Worm (Caenorhabditis elegans) whole organism, young adult: Measurements from ENCODE around the gene T07C4.3.

Source experiments
- B0336.3 ChIP-seq: fragments of 200-800 bp; sonication (Bioruptor generic); IDR thresholded peaks from 2 replicates; pipeline ENCODE4 v1.3.6; 2022; ENCODE audit warnings: missing genetic modification characterization, missing compliant biosample characterization
- C17E4.6 ChIP-seq: fragments of 200-800 bp; sonication (Bioruptor generic); IDR thresholded peaks from 2 replicates; pipeline ENCODE4 v1.3.6; 2022; ENCODE audit warnings: missing genetic modification reagents, missing genetic modification characterization, missing compliant biosample characterization
- F10E7.11 ChIP-seq: sonication (generic microtip); optimal IDR thresholded peaks from 2 replicates; lab custom pipeline; 2017; ENCODE audit warnings: mild to moderate bottlenecking, missing genetic modification characterization, moderate library complexity, missing compliant biosample characterization
- F33H1.4 ChIP-seq: fragments of 200-800 bp; sonication (Bioruptor generic); IDR thresholded peaks from 2 replicates; pipeline ENCODE4 v1.3.6; 2022; ENCODE audit warnings: missing genetic modification reagents, missing genetic modification characterization, missing compliant biosample characterization
- F52B5.7 ChIP-seq: sonication (generic microtip); optimal IDR thresholded peaks from 2 replicates; lab custom pipeline; 2016; ENCODE audit warnings: mild to moderate bottlenecking, missing genetic modification characterization, missing compliant biosample characterization
- F55B11.4 ChIP-seq: sonication (generic microtip); optimal IDR thresholded peaks from 2 replicates; lab custom pipeline; 2016; ENCODE audit warnings: missing compliant biosample characterization, missing genetic modification characterization, borderline replicate concordance; ENCODE audit not compliant: insufficient read depth
- Y53G8AR.9 ChIP-seq: fragments of 200-800 bp; sonication (Bioruptor generic); conservative IDR thresholded peaks from 2 replicates; pipeline ENCODE4 v1.3.6; 2022; ENCODE audit warnings: missing genetic modification reagents, missing genetic modification characterization, missing compliant biosample characterization
- aptf-2 ChIP-seq: fragments of 200-800 bp; sonication (Bioruptor generic); conservative IDR thresholded peaks from 2 replicates; pipeline ENCODE4 v1.3.6; 2022; ENCODE audit warnings: missing genetic modification reagents, missing genetic modification characterization, missing compliant biosample characterization
- atf-7 ChIP-seq: sonication (generic microtip); optimal IDR thresholded peaks from 2 replicates; lab custom pipeline; 2017; ENCODE audit warnings: mild to moderate bottlenecking, missing genetic modification characterization, missing compliant biosample characterization
- athp-1 ChIP-seq: sonication (generic microtip); optimal IDR thresholded peaks from 2 replicates; lab custom pipeline; 2017; ENCODE audit warnings: mild to moderate bottlenecking, missing genetic modification characterization, missing compliant biosample characterization
- bed-2 ChIP-seq: fragments of 200-800 bp; sonication (Bioruptor generic); IDR thresholded peaks from 2 replicates; pipeline ENCODE4 v1.3.6; 2022; ENCODE audit warnings: missing genetic modification reagents, missing genetic modification characterization, missing compliant biosample characterization
- cebp-1 ChIP-seq, 2 experiments: fragments of 200-800 bp in 1 of 2; sonication (Bioruptor generic) in 1 of 2; sonication (generic microtip) in 1 of 2; IDR thresholded peaks in 1 of 2; optimal IDR thresholded peaks in 1 of 2; 2 replicates each; pipeline versions ENCODE4 v1.3.6 to Lab custom; 2017 to 2022; ENCODE audit warnings: missing compliant biosample characterization in 2 of 2, missing genetic modification characterization in 2 of 2, mild to moderate bottlenecking in 1 of 2, missing genetic modification reagents in 1 of 2, moderate library complexity in 1 of 2
- ceh-100 ChIP-seq: fragments of 200-800 bp; sonication (Bioruptor generic); IDR thresholded peaks from 2 replicates; pipeline ENCODE4 v1.3.6; 2022; ENCODE audit warnings: missing genetic modification reagents, missing genetic modification characterization, missing compliant biosample characterization
- chd-7 ChIP-seq: sonication (generic microtip); optimal IDR thresholded peaks from 2 replicates; lab custom pipeline; 2016; ENCODE audit warnings: mild to moderate bottlenecking, missing genetic modification characterization, moderate library complexity, missing compliant biosample characterization
- dox-1 ChIP-seq: fragments of 200-800 bp; sonication (Bioruptor generic); IDR thresholded peaks from 2 replicates; pipeline ENCODE4 v1.3.6; 2022; ENCODE audit warnings: missing genetic modification reagents, missing genetic modification characterization, missing compliant biosample characterization
- dpff-1 ChIP-seq: sonication (generic microtip); optimal IDR thresholded peaks from 2 replicates; lab custom pipeline; 2017; ENCODE audit warnings: mild to moderate bottlenecking, missing genetic modification characterization, missing compliant biosample characterization
- dpl-1 ChIP-seq: fragments of 150-350 bp; optimal IDR thresholded peaks from 2 replicates; lab custom pipeline; 2014; ENCODE audit warnings: missing biosample characterization, missing genetic modification reagents, missing genetic modification characterization
- egrh-3 ChIP-seq: fragments of 200-800 bp; sonication (Bioruptor generic); IDR thresholded peaks from 2 replicates; pipeline ENCODE4 v1.3.6; 2022; ENCODE audit warnings: missing genetic modification reagents, missing genetic modification characterization, missing compliant biosample characterization
- hlh-26 ChIP-seq: fragments of 200-800 bp; sonication (Bioruptor generic); conservative IDR thresholded peaks from 2 replicates; pipeline ENCODE4 v1.3.6; 2022; ENCODE audit warnings: missing genetic modification reagents, missing genetic modification characterization, missing compliant biosample characterization
- hmg-1.2 ChIP-seq: fragments of 200-800 bp; sonication (Bioruptor generic); IDR thresholded peaks from 2 replicates; pipeline ENCODE4 v1.3.6; 2022; ENCODE audit warnings: missing genetic modification reagents, missing genetic modification characterization, missing compliant biosample characterization
- let-526 ChIP-seq: fragments of 200-800 bp; sonication (Bioruptor generic); IDR thresholded peaks from 2 replicates; pipeline ENCODE4 v1.3.6; 2022; ENCODE audit warnings: missing genetic modification reagents, missing genetic modification characterization, missing compliant biosample characterization
- lin-26 ChIP-seq: fragments of 200-800 bp; sonication (Bioruptor generic); IDR thresholded peaks from 2 replicates; pipeline ENCODE4 v1.3.6; 2022; ENCODE audit warnings: missing genetic modification reagents, missing genetic modification characterization, missing compliant biosample characterization
- lin-35 ChIP-seq, 3 experiments: fragments of 150-350 bp in 2 of 3; sonication (generic microtip) in 1 of 3; optimal IDR thresholded peaks; 2 replicates each; lab custom pipeline; 2014 to 2018; ENCODE audit warnings: missing biosample characterization in 3 of 3, missing genetic modification characterization in 3 of 3, missing genetic modification reagents in 3 of 3
- lin-40 ChIP-seq: sonication (generic microtip); optimal IDR thresholded peaks from 2 replicates; lab custom pipeline; 2016; ENCODE audit warnings: missing genetic modification characterization, mild to moderate bottlenecking, missing compliant biosample characterization, missing genotype, missing genetic modification reagents
- lir-1 ChIP-seq: fragments of 200-800 bp; sonication (Bioruptor generic); conservative IDR thresholded peaks from 2 replicates; pipeline ENCODE4 v1.3.6; 2022; ENCODE audit warnings: missing genetic modification reagents, missing genetic modification characterization, missing compliant biosample characterization
- lsl-1 ChIP-seq: fragments of 200-800 bp; sonication (Bioruptor generic); optimal IDR thresholded peaks from 2 replicates; lab custom pipeline; 2018; ENCODE audit warnings: mild to moderate bottlenecking, missing genetic modification characterization, moderate library complexity, missing compliant biosample characterization
- lsy-27 ChIP-seq: sonication (generic microtip); optimal IDR thresholded peaks from 2 replicates; lab custom pipeline; 2017; ENCODE audit warnings: missing genetic modification characterization, mild to moderate bottlenecking, missing compliant biosample characterization, antibody characterized with exemption, missing genotype, borderline replicate concordance; ENCODE audit not compliant: insufficient read depth
- madf-3 ChIP-seq: fragments of 200-800 bp; sonication (Bioruptor generic); IDR thresholded peaks from 2 replicates; pipeline ENCODE4 v1.3.6; 2022; ENCODE audit warnings: missing genetic modification reagents, missing genetic modification characterization, missing compliant biosample characterization
- mel-28 ChIP-seq: sonication (generic microtip); optimal IDR thresholded peaks from 2 replicates; lab custom pipeline; 2016; ENCODE audit warnings: borderline replicate concordance, mild to moderate bottlenecking, missing genetic modification characterization, missing compliant biosample characterization
- nfya-1 ChIP-seq: sonication (generic microtip); optimal IDR thresholded peaks from 2 replicates; lab custom pipeline; 2017; ENCODE audit warnings: antibody characterized with exemption, missing compliant biosample characterization, missing genetic modification characterization, borderline replicate concordance; ENCODE audit not compliant: insufficient read depth
- nfyb-1 ChIP-seq: fragments of 200-800 bp; sonication (Bioruptor generic); IDR thresholded peaks from 2 replicates; pipeline ENCODE4 v1.3.6; 2022; ENCODE audit warnings: missing genetic modification reagents, missing genetic modification characterization, missing compliant biosample characterization
- pha-4 ChIP-seq: fragments of 150-350 bp; sonication (generic microtip); optimal IDR thresholded peaks from 2 replicates; lab custom pipeline; 2014; ENCODE audit warnings: missing biosample characterization, missing genetic modification reagents, missing genetic modification characterization
- repo-1 ChIP-seq: sonication (generic microtip); optimal IDR thresholded peaks from 2 replicates; lab custom pipeline; 2017; ENCODE audit warnings: mild to moderate bottlenecking, missing genetic modification characterization, missing compliant biosample characterization
- rpc-1 ChIP-seq, 2 experiments: fragments of 150-350 bp in 1 of 2; sonication (generic microtip) in 1 of 2; optimal IDR thresholded peaks; 2 replicates each; lab custom pipeline; 2014 to 2018; ENCODE audit warnings: missing biosample characterization in 1 of 2, missing genetic modification characterization in 1 of 2, missing genetic modification reagents in 1 of 2, missing genotype in 1 of 2
- sea-2 ChIP-seq: fragments of 200-800 bp; sonication (Bioruptor generic); IDR thresholded peaks from 2 replicates; pipeline ENCODE4 v1.3.6; 2022; ENCODE audit warnings: missing genetic modification characterization, missing compliant biosample characterization
- snpc-1.3 ChIP-seq: sonication (generic microtip); optimal IDR thresholded peaks from 2 replicates; lab custom pipeline; 2017; ENCODE audit warnings: missing genetic modification characterization, mild to moderate bottlenecking, missing compliant biosample characterization, antibody characterized with exemption, moderate library complexity, missing genotype, missing genetic modification reagents; ENCODE audit not compliant: insufficient read depth
- sptf-2 ChIP-seq: fragments of 200-800 bp; sonication (Bioruptor generic); optimal IDR thresholded peaks from 2 replicates; lab custom pipeline; 2018; ENCODE audit warnings: mild to moderate bottlenecking, missing genetic modification characterization, missing compliant biosample characterization
- unc-130 ChIP-seq: sonication (generic microtip); optimal IDR thresholded peaks from 2 replicates; lab custom pipeline; 2016; ENCODE audit warnings: missing genetic modification reagents, missing genetic modification characterization, missing compliant biosample characterization
- unc-62 ChIP-seq: fragments of 150-350 bp; optimal IDR thresholded peaks from 2 replicates; lab custom pipeline; 2014; ENCODE audit warnings: missing biosample characterization, missing genetic modification reagents, missing genetic modification characterization
- zfh-2 ChIP-seq: fragments of 200-800 bp; sonication (Bioruptor generic); conservative IDR thresholded peaks from 2 replicates; pipeline ENCODE4 v1.3.6; 2022; ENCODE audit warnings: missing genetic modification reagents, missing genetic modification characterization, missing compliant biosample characterization
- ztf-22 ChIP-seq: fragments of 200-800 bp; sonication (Bioruptor generic); optimal IDR thresholded peaks from 2 replicates; lab custom pipeline; 2018; ENCODE audit warnings: mild to moderate bottlenecking, missing genetic modification characterization, moderate library complexity, missing compliant biosample characterization
- ztf-3 ChIP-seq: fragments of 200-800 bp; sonication (Bioruptor generic); optimal IDR thresholded peaks from 2 replicates; lab custom pipeline; 2018; ENCODE audit warnings: mild to moderate bottlenecking, missing genetic modification characterization, missing compliant biosample characterization
- ztf-6 ChIP-seq: fragments of 200-800 bp; sonication (Bioruptor generic); IDR thresholded peaks from 2 replicates; pipeline ENCODE4 v1.3.6; 2022; ENCODE audit warnings: missing genetic modification reagents, missing genetic modification characterization, missing compliant biosample characterization

Gene T07C4.3

ce11 chrIII:10337508-10338166 is 14.3 kb upstream of the T07C4.3 start, which contains the start of gene ttr-15 (continued):
- TF ChIP-seq F33H1.4 (GFP tag; lab: Robert Waterston, UW) (no peak), F10E7.11 (tag; lab: Kevin White, UChicago) (no peak), lsl-1 (GFP tag; lab: Kevin White, UChicago) (no peak), rpc-1 (optimal IDR thresholded peaks at IDR 0.05; lab: Kevin White, UChicago) (no peak), rpc-1 (tag; optimal IDR thresholded peaks at IDR 0.05; lab: Kevin White, UChicago) (no peak), lin-26 (GFP tag; lab: Robert Waterston, UW) (peak; percentile 30; the same call in 1 of the 2 replicates), nfya-1 (no peak), pha-4 (tag; lab: Kevin White, UChicago) (no peak), ceh-100 (GFP tag; lab: Robert Waterston, UW) (no peak), aptf-2 (GFP tag; lab: Robert Waterston, UW) (no peak), chd-7 (tag; lab: Kevin White, UChicago) (no peak), lin-35 (GFP tag; optimal IDR thresholded peaks at IDR 0.05; lab: Kevin White, UChicago) (no peak), Y53G8AR.9 (no peak), lir-1 (no peak), repo-1 (peak; percentile 22), hlh-26 (no peak), sea-2 (no peak), athp-1 (tag; lab: Kevin White, UChicago) (no peak), lin-40 (peak; percentile 57), lsy-27 (no peak), sptf-2 (GFP tag; lab: Kevin White, UChicago) (no peak), atf-7 (tag; lab: Kevin White, UChicago) (peak; percentile 11), dox-1 (no peak), B0336.3 (GFP tag; lab: Robert Waterston, UW) (no peak; the same call in 1 of the 2 replicates), ztf-3 (no peak), snpc-1.3 (tag; lab: Kevin White, UChicago) (no peak), madf-3 (no peak), cebp-1 (GFP tag; IDR thresholded peaks at IDR 0.05; lab: Robert Waterston, UW) (no peak), cebp-1 (tag; optimal IDR thresholded peaks at IDR 0.05; lab: Kevin White, UChicago) (peak; percentile 39), dpff-1 (no peak), F52B5.7 (no peak), ztf-22 (GFP tag; lab: Kevin White, UChicago) (no peak), ztf-6 (GFP tag; lab: Robert Waterston, UW) (no peak), unc-62 (GFP tag; lab: Kevin White, UChicago) (no peak), C17E4.6 (GFP tag; lab: Robert Waterston, UW) (no peak), unc-130 (no peak), mel-28 (tag; lab: Kevin White, UChicago) (no peak), dpl-1 (GFP tag; lab: Kevin White, UChicago) (no peak), bed-2 (GFP tag; lab: Robert Waterston, UW) (no peak), F55B11.4 (tag; lab: Kevin White, UChicago) (no peak), egrh-3 (GFP tag; lab: Robert Waterston, UW) (no peak), nfyb-1 (no peak), zfh-2 (GFP tag; lab: Robert Waterston, UW) (no peak), let-526 (GFP tag; lab: Robert Waterston, UW) (no peak), hmg-1.2 (GFP tag; lab: Robert Waterston, UW) (no peak)
- TF ChIP-seq, all 124 proteins: peak for 10
